Worm (Caenorhabditis elegans) whole organism, L4 larva: ENCODE data around the gene srsx-22.

Experiments used
- D1046.2 ChIP-seq: fragments of 200-800 bp; sonication (Bioruptor generic); IDR thresholded peaks from 2 replicates; pipeline ENCODE4 v1.3.6; 2022; ENCODE audit warnings: missing genetic modification characterization, missing compliant biosample characterization
- F10B5.3 ChIP-seq: sonication (generic microtip); optimal IDR thresholded peaks from 2 replicates; lab custom pipeline; 2016; ENCODE audit warnings: mild to moderate bottlenecking, missing genetic modification characterization, missing compliant biosample characterization
- F26F4.8 ChIP-seq: fragments of 200-800 bp; sonication (Bioruptor generic); conservative IDR thresholded peaks from 2 replicates; pipeline ENCODE4 v1.3.6; 2022; ENCODE audit warnings: missing genetic modification characterization, missing compliant biosample characterization
- F44E2.7 ChIP-seq: fragments of 200-800 bp; sonication (Bioruptor generic); IDR thresholded peaks from 2 replicates; pipeline ENCODE4 v2.1.2; 2022; ENCODE audit warnings: missing genetic modification characterization, missing compliant biosample characterization
- Y105C5A.15 ChIP-seq: fragments of 200-800 bp; sonication (Bioruptor generic); IDR thresholded peaks from 2 replicates; pipeline ENCODE4 v1.3.6; 2022; ENCODE audit warnings: missing genetic modification characterization, missing compliant biosample characterization
- Y48G9A.11 ChIP-seq: fragments of 200-800 bp; sonication (Bioruptor generic); IDR thresholded peaks from 2 replicates; pipeline ENCODE4 v1.3.6; 2022; ENCODE audit warnings: missing genetic modification reagents, missing genetic modification characterization, missing compliant biosample characterization
- Y75B8A.6 ChIP-seq: fragments of 200-800 bp; sonication (Bioruptor generic); IDR thresholded peaks from 2 replicates; pipeline ENCODE4 v1.3.6; 2022; ENCODE audit warnings: missing genetic modification reagents, missing genetic modification characterization, missing compliant biosample characterization
- ZK337.2 ChIP-seq: fragments of 200-800 bp; sonication (Bioruptor generic); IDR thresholded peaks from 2 replicates; pipeline ENCODE4 v1.3.6; 2022; ENCODE audit warnings: missing genetic modification reagents, missing genetic modification characterization, missing compliant biosample characterization
- aha-1 ChIP-seq: fragments of 150-350 bp; peaks from one replicate; lab custom pipeline; 2014; ENCODE audit warnings: missing biosample characterization, missing genetic modification characterization
- cey-2 ChIP-seq: sonication (generic microtip); optimal IDR thresholded peaks from 3 replicates; lab custom pipeline; 2017; ENCODE audit warnings: missing genetic modification characterization, mild to moderate bottlenecking, missing compliant biosample characterization, antibody characterized with exemption, borderline replicate concordance; ENCODE audit not compliant: insufficient read depth
- daf-19 ChIP-seq: fragments of 200-800 bp; sonication (Bioruptor generic); conservative IDR thresholded peaks from 2 replicates; pipeline ENCODE4 v1.3.6; 2022; ENCODE audit warnings: missing genetic modification characterization, missing compliant biosample characterization
- dmd-8 ChIP-seq: fragments of 200-800 bp; sonication (Bioruptor generic); IDR thresholded peaks from 2 replicates; pipeline ENCODE4 v1.3.6; 2022; ENCODE audit warnings: missing genetic modification characterization, missing compliant biosample characterization
- dmd-9 ChIP-seq: fragments of 200-800 bp; sonication (Bioruptor generic); IDR thresholded peaks from 2 replicates; pipeline ENCODE4 v1.3.6; 2022; ENCODE audit warnings: missing genetic modification reagents, missing genetic modification characterization, missing compliant biosample characterization
- gei-8 ChIP-seq: fragments of 200-800 bp; sonication (Bioruptor generic); optimal IDR thresholded peaks from 2 replicates; lab custom pipeline; 2018; ENCODE audit warnings: mild to moderate bottlenecking, missing genetic modification characterization, missing compliant biosample characterization
- hmg-1.1 ChIP-seq: fragments of 200-800 bp; sonication (Bioruptor generic); IDR thresholded peaks from 2 replicates; pipeline ENCODE4 v1.3.6; 2022; ENCODE audit warnings: missing genetic modification reagents, missing genetic modification characterization, missing compliant biosample characterization
- jun-1 ChIP-seq: fragments of 150-350 bp; optimal IDR thresholded peaks from 2 replicates; lab custom pipeline; 2014; ENCODE audit warnings: missing biosample characterization, missing genetic modification reagents, missing genetic modification characterization
- lim-7 ChIP-seq: fragments of 200-800 bp; sonication (Bioruptor generic); IDR thresholded peaks from 2 replicates; pipeline ENCODE4 v1.3.6; 2022; ENCODE audit warnings: missing genetic modification characterization, missing compliant biosample characterization
- lin-39 ChIP-seq: fragments of 150-350 bp; optimal IDR thresholded peaks from 2 replicates; lab custom pipeline; 2014; ENCODE audit warnings: missing biosample characterization, missing genetic modification reagents, missing genetic modification characterization
- madf-5 ChIP-seq, 2 experiments: fragments of 200-800 bp; sonication (Bioruptor generic); IDR thresholded peaks; 2 replicates each; pipeline ENCODE4 v1.3.6; 2022; ENCODE audit warnings: missing compliant biosample characterization in 2 of 2, missing genetic modification characterization in 2 of 2
- madf-9 ChIP-seq: fragments of 200-800 bp; sonication (Bioruptor generic); conservative IDR thresholded peaks from 2 replicates; pipeline ENCODE4 v1.3.6; 2022; ENCODE audit warnings: missing genetic modification reagents, missing genetic modification characterization, missing compliant biosample characterization
- mxl-3 ChIP-seq: fragments of 200-800 bp; sonication (Bioruptor generic); optimal IDR thresholded peaks from 2 replicates; lab custom pipeline; 2018; ENCODE audit warnings: mild to moderate bottlenecking, missing genetic modification characterization, missing compliant biosample characterization
- nhr-41 ChIP-seq: fragments of 200-800 bp; sonication (Bioruptor generic); IDR thresholded peaks from 2 replicates; pipeline ENCODE4 v1.3.6; 2022; ENCODE audit warnings: missing genetic modification reagents, missing genetic modification characterization, missing compliant biosample characterization
- nhr-42 ChIP-seq: fragments of 200-800 bp; sonication (Bioruptor generic); IDR thresholded peaks from 2 replicates; pipeline ENCODE4 v1.3.6; 2022; ENCODE audit warnings: missing genetic modification characterization, missing compliant biosample characterization
- pha-4 ChIP-seq, 2 experiments: fragments of 150-350 bp in 1 of 2; fragments of 200-800 bp in 1 of 2; sonication (Bioruptor generic) in 1 of 2; IDR thresholded peaks in 1 of 2; optimal IDR thresholded peaks in 1 of 2; 2 replicates each; pipeline versions ENCODE4 v1.3.6 to Lab custom; 2014 to 2022; ENCODE audit warnings: missing genetic modification characterization in 2 of 2, missing genetic modification reagents in 2 of 2, missing biosample characterization in 1 of 2, missing compliant biosample characterization in 1 of 2
- php-3 ChIP-seq: fragments of 200-800 bp; sonication (Bioruptor generic); IDR thresholded peaks from 2 replicates; pipeline ENCODE4 v1.3.6; 2022; ENCODE audit warnings: missing genetic modification reagents, missing genetic modification characterization, missing compliant biosample characterization
- set-16 ChIP-seq: fragments of 200-800 bp; sonication (Bioruptor generic); IDR thresholded peaks from 2 replicates; pipeline ENCODE4 v1.3.6; 2022; ENCODE audit warnings: missing genetic modification reagents, missing genetic modification characterization, missing compliant biosample characterization
- snpc-1.2 ChIP-seq: fragments of 200-800 bp; sonication (Bioruptor generic); IDR thresholded peaks from 2 replicates; pipeline ENCODE4 v1.3.6; 2022; ENCODE audit warnings: missing genetic modification reagents, missing genetic modification characterization, missing compliant biosample characterization
- spr-3 ChIP-seq: fragments of 200-800 bp; sonication (Bioruptor generic); optimal IDR thresholded peaks from 2 replicates; lab custom pipeline; 2018; ENCODE audit warnings: mild to moderate bottlenecking, missing genetic modification characterization, missing compliant biosample characterization
- unc-130 ChIP-seq: sonication (generic microtip); optimal IDR thresholded peaks from 2 replicates; lab custom pipeline; 2016; ENCODE audit warnings: missing genetic modification reagents, missing genetic modification characterization, missing compliant biosample characterization
- unc-39 ChIP-seq: sonication (generic microtip); optimal IDR thresholded peaks from 2 replicates; lab custom pipeline; 2017; ENCODE audit warnings: missing biosample characterization, missing genetic modification characterization
- unc-62 ChIP-seq, 3 experiments: fragments of 150-350 bp in 1 of 3; sonication (generic microtip); optimal IDR thresholded peaks in 2 of 3; peaks in 1 of 3; 1 replicate in 1 of 3; 2 replicates in 2 of 3; lab custom pipeline; 2014 to 2017; ENCODE audit warnings: missing biosample characterization in 3 of 3, missing genetic modification characterization in 3 of 3, missing genetic modification reagents in 3 of 3, missing genotype in 1 of 3

Gene srsx-22

ce11 chrV:8318135-8318534 is 33.3 kb upstream of the srsx-22 start, which contains the start of gene clec-219 (continued):
- TF ChIP-seq lin-39 (tag; lab: Kevin White, UChicago), result no peak

ce11 chrV:8323545-8323944 is 27.9 kb upstream of the srsx-22 start:
- TF ChIP-seq aha-1 (tag; lab: Kevin White, UChicago) (peak; percentile 95), unc-62 (GFP tag; optimal IDR thresholded peaks at IDR 0.05 in 1 of 2; lab: Kevin White, UChicago) (peak in 1 of 2 experiments; percentile 69), unc-62 (tag; optimal IDR thresholded peaks at IDR 0.05; lab: Kevin White, UChicago) (no peak), F10B5.3 (tag; lab: Kevin White, UChicago) (no peak), unc-39 (no peak)

ce11 chrV:8325906-8326305 is 25.6 kb upstream of the srsx-22 start:
- TF ChIP-seq set-16 (peak; percentile 74), pha-4 (GFP tag; IDR thresholded peaks at IDR 0.05; lab: Robert Waterston, UW) (no peak), pha-4 (tag; optimal IDR thresholded peaks at IDR 0.05; lab: Kevin White, UChicago) (no peak)

ce11 chrV:8327080-8327479 is 24.4 kb upstream of the srsx-22 start:
- TF ChIP-seq gei-8, result no peak
- TF ChIP-seq set-16, result peak; percentile 89
- TF ChIP-seq, all 104 proteins: peak for 1

ce11 chrV:8329390-8329789 is 22.1 kb upstream of the srsx-22 start:
- TF ChIP-seq madf-9 (GFP tag; lab: Robert Waterston, UW) (0 out of 2 replicates have a peak, but pooled peaks have one; percentile 47), lim-7 (peak; percentile 70), F44E2.7 (GFP tag; lab: Robert Waterston, UW) (0 out of 2 replicates have a peak, but pooled peaks have one; percentile 38), madf-5 (GFP tag; IDR thresholded peaks at IDR 0.05; lab: Robert Waterston, UW) (peak in 1 of 2 experiments; percentile 50; a peak in 1 of 4 replicates), Y105C5A.15 (GFP tag; lab: Robert Waterston, UW) (0 out of 2 replicates have a peak, but pooled peaks have one; percentile 57), F26F4.8 (GFP tag; lab: Robert Waterston, UW) (peak; percentile 84), D1046.2 (GFP tag; lab: Robert Waterston, UW) (0 out of 2 replicates have a peak, but pooled peaks have one; percentile 68), snpc-1.2 (GFP tag; lab: Robert Waterston, UW) (0 out of 2 replicates have a peak, but pooled peaks have one; percentile 29), dmd-8 (GFP tag; lab: Robert Waterston, UW) (peak; percentile 72; the same call in 1 of the 2 replicates)

- TF ChIP-seq nhr-42 (GFP tag; lab: Robert Waterston, UW) (no peak), Y48G9A.11 (GFP tag; lab: Robert Waterston, UW) (no peak), jun-1 (tag; lab: Kevin White, UChicago) (no peak), gei-8 (no peak), dmd-9 (no peak), spr-3 (GFP tag; lab: Kevin White, UChicago) (no peak), madf-9 (GFP tag; lab: Robert Waterston, UW) (no peak), nhr-41 (GFP tag; lab: Robert Waterston, UW) (no peak), Y75B8A.6 (no peak), dmd-8 (GFP tag; lab: Robert Waterston, UW) (no peak), daf-19 (GFP tag; lab: Robert Waterston, UW) (no peak), hmg-1.1 (no peak), php-3 (no peak), cey-2 (tag; lab: Kevin White, UChicago) (no peak), ZK337.2 (GFP tag; lab: Robert Waterston, UW) (no peak), unc-130 (GFP tag; lab: Kevin White, UChicago) (no peak), mxl-3 (GFP tag; lab: Kevin White, UChicago) (no peak)
- TF ChIP-seq, all 104 proteins: peak for 0
These were observed 17.1 kb upstream of the srsx-22 start, which contains the start of gene tmd-2 for ce11 chrV:8334360-8334759. tmd-2 (plus strand) TSS chrV:8334660.
